Worm (Caenorhabditis elegans) whole organism, L4 larva: ENCODE measurements around the gene slc-25A18.2.

Source experiments
- F49E8.2 ChIP-seq: sonication (generic microtip); optimal IDR thresholded peaks from 2 replicates; lab custom pipeline; 2016; ENCODE audit warnings: missing compliant biosample characterization, mild to moderate bottlenecking, missing genetic modification characterization, borderline replicate concordance
- ama-1 ChIP-seq: fragments of 150-350 bp; optimal IDR thresholded peaks from 2 replicates; lab custom pipeline; 2014; ENCODE audit warnings: inconsistent platforms, mixed read lengths
- mep-1 ChIP-seq: fragments of 150-350 bp; sonication (generic microtip); optimal IDR thresholded peaks from 3 replicates; lab custom pipeline; 2014; ENCODE audit warnings: missing biosample characterization, missing genetic modification characterization
- nhr-237 ChIP-seq: sonication (generic microtip); optimal IDR thresholded peaks from 2 replicates; lab custom pipeline; 2017; ENCODE audit warnings: missing biosample characterization, missing genetic modification characterization

- TF ChIP-seq nhr-237 (tag; lab: Kevin White, UChicago) (no peak), F49E8.2 (tag; lab: Kevin White, UChicago) (peak; percentile 89), ama-1 (lab: Kevin White, UChicago) (peak; percentile 50), mep-1 (no peak)
Measured at ce11 chrIV:7487554-7488456, 13.0 kb downstream of the slc-25A18.2 start, which contains the start of the genes his-60 and his-59.
